Fruit fly (Drosophila melanogaster) whole organism, prepupa: Measurements from ENCODE around the gene CG9029.
A peak's percentile ranks its signal among the peaks of the same experiment; 100 is the strongest.

ENCODE experiments used
- Blimp-1 ChIP-seq: fragments of 200-800 bp; sonication (Bioruptor generic); optimal IDR thresholded peaks from 3 replicates; lab custom pipeline; 2017; ENCODE audit warnings: missing biosample characterization, missing genetic modification characterization, mild to moderate bottlenecking, moderate library complexity, missing genetic modification reagents
- CG10631 ChIP-seq: fragments of 200-800 bp; sonication (Bioruptor generic); optimal IDR thresholded peaks from 2 replicates; lab custom pipeline; 2016; ENCODE audit warnings: missing biosample characterization, missing genetic modification characterization
- CG10669 ChIP-seq: fragments of 200-800 bp; sonication (Bioruptor generic); optimal IDR thresholded peaks from 3 replicates; lab custom pipeline; 2018; ENCODE audit warnings: missing biosample characterization, mild to moderate bottlenecking, missing genetic modification characterization, moderate library complexity
- CG11294 ChIP-seq: fragments of 200-800 bp; sonication (Bioruptor generic); IDR thresholded peaks from 2 replicates; pipeline ENCODE4 v1.3.6; 2022; ENCODE audit warnings: missing biosample characterization, missing genetic modification characterization
- CG11762 ChIP-seq: fragments of 200-800 bp; sonication (Bioruptor generic); optimal IDR thresholded peaks from 3 replicates; lab custom pipeline; 2016; ENCODE audit warnings: missing biosample characterization, missing genetic modification characterization; ENCODE audit not compliant: insufficient read depth
- CG15336 ChIP-seq: fragments of 200-800 bp; sonication (Bioruptor generic); IDR thresholded peaks from 2 replicates; pipeline ENCODE4 v1.3.6; 2022; ENCODE audit warnings: missing biosample characterization, missing genetic modification characterization
- CG1621 ChIP-seq: fragments of 200-800 bp; sonication (Bioruptor generic); optimal IDR thresholded peaks from 3 replicates; lab custom pipeline; 2018; ENCODE audit warnings: missing biosample characterization, mild to moderate bottlenecking, missing genetic modification characterization
- CG16779 ChIP-seq: fragments of 200-800 bp; sonication (Bioruptor generic); optimal IDR thresholded peaks from 3 replicates; lab custom pipeline; 2017; ENCODE audit warnings: missing biosample characterization, mild to moderate bottlenecking, missing genetic modification characterization
- CG3032 ChIP-seq: fragments of 200-800 bp; optimal IDR thresholded peaks from 2 replicates; lab custom pipeline; 2019; ENCODE audit warnings: missing biosample characterization, mild to moderate bottlenecking, missing genetic modification characterization, moderate library complexity
- CG31627 ChIP-seq: fragments of 200-800 bp; sonication (Bioruptor generic); optimal IDR thresholded peaks from 3 replicates; lab custom pipeline; 2016; ENCODE audit warnings: missing biosample characterization, missing genetic modification characterization
- CG32006 ChIP-seq: fragments of 200-800 bp; sonication (Bioruptor generic); optimal IDR thresholded peaks from 3 replicates; lab custom pipeline; 2017; ENCODE audit warnings: missing biosample characterization, mild to moderate bottlenecking, missing genetic modification characterization
- CG34406 ChIP-seq: fragments of 200-800 bp; sonication (Bioruptor generic); optimal IDR thresholded peaks from 3 replicates; lab custom pipeline; 2016; ENCODE audit warnings: missing biosample characterization, missing genetic modification characterization
- CG3919 ChIP-seq: fragments of 200-800 bp; sonication (Bioruptor generic); optimal IDR thresholded peaks from 3 replicates; lab custom pipeline; 2016; ENCODE audit warnings: missing biosample characterization, missing genetic modification characterization
- CG4318 ChIP-seq: fragments of 200-800 bp; sonication (Bioruptor generic); optimal IDR thresholded peaks from 3 replicates; lab custom pipeline; 2017; ENCODE audit warnings: missing biosample characterization, mild to moderate bottlenecking, missing genetic modification characterization
- CG6163 ChIP-seq: fragments of 200-800 bp; sonication (Bioruptor generic); IDR thresholded peaks from 3 replicates; pipeline ENCODE4 v1.3.6; 2022; ENCODE audit warnings: missing biosample characterization, missing genetic modification characterization
- CG6276 ChIP-seq: fragments of 200-800 bp; sonication (Bioruptor generic); optimal IDR thresholded peaks from 2 replicates; lab custom pipeline; 2017; ENCODE audit warnings: missing biosample characterization, mild to moderate bottlenecking, missing genetic modification characterization
- CG6792 ChIP-seq: fragments of 200-800 bp; sonication (Bioruptor generic); optimal IDR thresholded peaks from 3 replicates; lab custom pipeline; 2016; ENCODE audit warnings: missing biosample characterization, missing genetic modification characterization
- CG6808 ChIP-seq: fragments of 200-800 bp; sonication (Bioruptor generic); optimal IDR thresholded peaks from 3 replicates; lab custom pipeline; 2017; ENCODE audit warnings: missing biosample characterization, missing genetic modification characterization, mild to moderate bottlenecking, moderate library complexity, missing genetic modification reagents
- CG6854 ChIP-seq: fragments of 200-800 bp; sonication (Bioruptor generic); optimal IDR thresholded peaks from 2 replicates; lab custom pipeline; 2017; ENCODE audit warnings: missing biosample characterization, mild to moderate bottlenecking, missing genetic modification characterization
- CG7368 ChIP-seq: fragments of 200-800 bp; sonication (Bioruptor generic); optimal IDR thresholded peaks from 3 replicates; lab custom pipeline; 2016; ENCODE audit warnings: missing biosample characterization, missing genetic modification characterization
- CG8119 ChIP-seq: fragments of 200-800 bp; sonication (Bioruptor generic); IDR thresholded peaks from 3 replicates; pipeline ENCODE4 v1.3.6; 2022; ENCODE audit warnings: missing biosample characterization, missing genetic modification characterization
- CG8319 ChIP-seq: fragments of 200-800 bp; sonication (Bioruptor generic); optimal IDR thresholded peaks from 3 replicates; lab custom pipeline; 2016; ENCODE audit warnings: missing biosample characterization, missing genetic modification characterization
- CG8632 ChIP-seq: fragments of 200-800 bp; sonication (Bioruptor generic); optimal IDR thresholded peaks from 3 replicates; lab custom pipeline; 2016; ENCODE audit warnings: missing biosample characterization, missing genetic modification characterization
- CG9139 ChIP-seq: fragments of 200-800 bp; sonication (Bioruptor generic); optimal IDR thresholded peaks from 3 replicates; lab custom pipeline; 2017; ENCODE audit warnings: missing biosample characterization, mild to moderate bottlenecking, missing genetic modification characterization
- Eip75B ChIP-seq: fragments of 200-800 bp; sonication (Bioruptor generic); optimal IDR thresholded peaks from 3 replicates; lab custom pipeline; 2016; ENCODE audit warnings: missing biosample characterization, missing genetic modification characterization
- Eip78C ChIP-seq: fragments of 200-800 bp; sonication (Bioruptor generic); peaks from one replicate; lab custom pipeline; 2016; ENCODE audit warnings: missing biosample characterization, missing genetic modification characterization
- Ets21C ChIP-seq: fragments of 200-800 bp; sonication (Bioruptor generic); optimal IDR thresholded peaks from 3 replicates; lab custom pipeline; 2016; ENCODE audit warnings: missing biosample characterization, missing genetic modification characterization
- Ets96B ChIP-seq: fragments of 200-800 bp; optimal IDR thresholded peaks from 2 replicates; lab custom pipeline; 2019; ENCODE audit warnings: missing biosample characterization, mild to moderate bottlenecking, missing genetic modification characterization, moderate library complexity
- Gug ChIP-seq: fragments of 200-800 bp; sonication (Bioruptor generic); IDR thresholded peaks from 2 replicates; pipeline ENCODE4 v1.3.6; 2022; ENCODE audit warnings: missing biosample characterization, missing genetic modification characterization
- Hr38 ChIP-seq: sonication (Bioruptor generic); optimal IDR thresholded peaks from 2 replicates; lab custom pipeline; 2016; ENCODE audit warnings: missing biosample characterization, missing genetic modification characterization
- Hr39 ChIP-seq: fragments of 200-800 bp; sonication (Bioruptor generic); optimal IDR thresholded peaks from 2 replicates; lab custom pipeline; 2016; ENCODE audit warnings: missing biosample characterization, missing genetic modification characterization
- Hr4 ChIP-seq: fragments of 200-800 bp; sonication (Bioruptor generic); optimal IDR thresholded peaks from 3 replicates; lab custom pipeline; 2016; ENCODE audit warnings: missing biosample characterization, missing genetic modification characterization
- Met ChIP-seq: fragments of 200-800 bp; sonication (Bioruptor generic); optimal IDR thresholded peaks from 3 replicates; lab custom pipeline; 2016; ENCODE audit warnings: missing biosample characterization, missing genetic modification characterization
- OdsH ChIP-seq: fragments of 200-800 bp; sonication (Bioruptor generic); optimal IDR thresholded peaks from 3 replicates; lab custom pipeline; 2016; ENCODE audit warnings: missing biosample characterization, missing genetic modification characterization
- Smox ChIP-seq: fragments of 200-800 bp; sonication (Bioruptor generic); optimal IDR thresholded peaks from 3 replicates; lab custom pipeline; 2016; ENCODE audit warnings: missing biosample characterization, missing genetic modification characterization
- Sox102F ChIP-seq: fragments of 200-800 bp; sonication (Bioruptor generic); optimal IDR thresholded peaks from 2 replicates; lab custom pipeline; 2016; ENCODE audit warnings: missing biosample characterization, mild to moderate bottlenecking, missing genetic modification characterization
- Sox14 ChIP-seq: fragments of 200-800 bp; sonication (Bioruptor generic); optimal IDR thresholded peaks from 3 replicates; lab custom pipeline; 2016; ENCODE audit warnings: missing biosample characterization, missing genetic modification characterization
- Sox15 ChIP-seq: fragments of 200-800 bp; sonication (Bioruptor generic); optimal IDR thresholded peaks from 3 replicates; lab custom pipeline; 2016; ENCODE audit warnings: missing biosample characterization, missing genetic modification characterization
- achi ChIP-seq: fragments of 200-800 bp; sonication (Bioruptor generic); optimal IDR thresholded peaks from 3 replicates; lab custom pipeline; 2016; ENCODE audit warnings: missing biosample characterization, missing genetic modification characterization
- acj6 ChIP-seq: fragments of 200-800 bp; sonication (Bioruptor generic); optimal IDR thresholded peaks from 3 replicates; lab custom pipeline; 2016; ENCODE audit warnings: missing biosample characterization, missing genetic modification characterization
- cyc ChIP-seq: fragments of 200-800 bp; sonication (Bioruptor generic); optimal IDR thresholded peaks from 3 replicates; lab custom pipeline; 2016; ENCODE audit warnings: missing biosample characterization, missing genetic modification characterization
- dac ChIP-seq: fragments of 200-800 bp; sonication (Bioruptor generic); optimal IDR thresholded peaks from 2 replicates; lab custom pipeline; 2017; ENCODE audit warnings: missing biosample characterization, mild to moderate bottlenecking, missing genetic modification characterization
- dsx ChIP-seq: fragments of 200-800 bp; optimal IDR thresholded peaks from 3 replicates; lab custom pipeline; 2019; ENCODE audit warnings: missing biosample characterization, mild to moderate bottlenecking, missing genetic modification characterization, moderate library complexity; ENCODE audit not compliant: poor library complexity, severe bottlenecking
- eg ChIP-seq: fragments of 200-800 bp; sonication (Bioruptor generic); IDR thresholded peaks from 3 replicates; pipeline ENCODE4 v1.3.6; 2022; ENCODE audit warnings: missing biosample characterization, missing genetic modification characterization
- esn ChIP-seq: fragments of 200-800 bp; sonication (Bioruptor generic); optimal IDR thresholded peaks from 2 replicates; lab custom pipeline; 2016; ENCODE audit warnings: missing biosample characterization, mild to moderate bottlenecking, missing genetic modification characterization, moderate library complexity
- fd85E ChIP-seq: fragments of 200-800 bp; sonication (Bioruptor generic); optimal IDR thresholded peaks from 3 replicates; lab custom pipeline; 2016; ENCODE audit warnings: missing biosample characterization, missing genetic modification characterization
- fkh ChIP-seq: fragments of 200-800 bp; sonication (Bioruptor generic); optimal IDR thresholded peaks from 3 replicates; lab custom pipeline; 2017; ENCODE audit warnings: missing biosample characterization, mild to moderate bottlenecking, missing genetic modification characterization, moderate library complexity
- lz ChIP-seq: fragments of 200-800 bp; sonication (Bioruptor generic); optimal IDR thresholded peaks from 3 replicates; lab custom pipeline; 2016; ENCODE audit warnings: missing biosample characterization, missing genetic modification characterization
- net ChIP-seq: fragments of 200-800 bp; sonication (Bioruptor generic); optimal IDR thresholded peaks from 3 replicates; lab custom pipeline; 2016; ENCODE audit warnings: missing biosample characterization, missing genetic modification characterization
- pdm3 ChIP-seq: fragments of 200-800 bp; sonication (Bioruptor generic); optimal IDR thresholded peaks from 3 replicates; lab custom pipeline; 2016; ENCODE audit warnings: missing biosample characterization, missing genetic modification characterization
- salr ChIP-seq, 2 experiments: fragments of 200-800 bp; sonication (Bioruptor generic); optimal IDR thresholded peaks; 3 replicates each; lab custom pipeline; 2016 to 2018; ENCODE audit warnings: missing biosample characterization in 2 of 2, missing genetic modification characterization in 2 of 2, mild to moderate bottlenecking in 1 of 2
- svp ChIP-seq: fragments of 200-800 bp; sonication (Bioruptor generic); peaks from one replicate; lab custom pipeline; 2016; ENCODE audit warnings: missing biosample characterization, missing genetic modification characterization
- topi ChIP-seq: fragments of 200-800 bp; sonication (Bioruptor generic); optimal IDR thresholded peaks from 3 replicates; lab custom pipeline; 2016; ENCODE audit warnings: missing biosample characterization, missing genetic modification characterization

Gene CG9029

DNA sequence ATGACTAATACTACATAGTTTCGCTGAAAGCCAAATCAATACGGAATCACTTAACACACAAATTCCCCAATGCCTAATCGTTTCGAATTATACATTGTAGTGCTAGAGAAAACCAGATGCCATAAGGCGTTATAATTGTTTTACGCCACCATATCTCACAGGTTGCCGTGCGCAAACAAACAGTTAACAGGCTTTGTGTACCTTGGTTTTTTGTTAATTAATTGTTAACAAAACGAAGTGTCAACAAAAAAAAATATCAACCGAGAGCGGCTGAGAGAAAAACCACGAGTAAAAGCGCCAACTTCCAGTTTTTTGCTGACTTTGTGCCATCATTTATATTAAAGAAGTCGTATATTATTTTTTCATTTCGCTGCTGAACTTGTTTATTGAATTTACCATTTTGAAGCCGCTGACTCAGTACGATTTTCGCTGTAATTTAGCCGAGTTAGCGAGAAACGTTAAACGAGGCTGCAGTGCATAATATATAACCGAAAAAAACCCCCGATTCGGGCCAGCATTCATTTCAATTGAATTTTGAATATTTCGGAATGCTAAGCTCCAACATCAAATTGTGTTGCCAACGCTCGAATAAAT lies 9.2 kb upstream of the CG9029 start:
- TF ChIP-seq esn: no peak
- no peak for TF ChIP-seq CG6854 (GFP tag; lab: Kevin White, UChicago)
- no peak for TF ChIP-seq CG9139 (GFP tag; lab: Kevin White, UChicago)
- TF ChIP-seq CG32006 (GFP tag; lab: Kevin White, UChicago): no peak
- TF ChIP-seq Sox102F (GFP tag; lab: Kevin White, UChicago): peak; percentile 22
- TF ChIP-seq topi (GFP tag; lab: Kevin White, UChicago): no peak
- TF ChIP-seq CG11294: no peak
- TF ChIP-seq CG15336 (GFP tag; lab: Robert Waterston, UW): no peak
- TF ChIP-seq fkh (GFP tag; lab: Kevin White, UChicago): peak; percentile 95
- peak; percentile 40 for TF ChIP-seq svp (GFP tag; lab: Kevin White, UChicago)
- TF ChIP-seq Sox14 (GFP tag; lab: Kevin White, UChicago): no peak
- no peak for TF ChIP-seq Smox (GFP tag; lab: Kevin White, UChicago)
- no peak for TF ChIP-seq Gug (GFP tag; lab: Robert Waterston, UW)
- no peak for TF ChIP-seq OdsH (GFP tag; lab: Kevin White, UChicago)
- no peak for TF ChIP-seq CG10669 (GFP tag; lab: Kevin White, UChicago)
- TF ChIP-seq Hr4 (GFP tag; lab: Kevin White, UChicago): no peak
- no peak for TF ChIP-seq Sox15
- no peak for TF ChIP-seq CG3919 (GFP tag; lab: Kevin White, UChicago)
- TF ChIP-seq achi (GFP tag; lab: Kevin White, UChicago): no peak
- TF ChIP-seq cyc: no peak
- TF ChIP-seq salr (GFP tag; optimal IDR thresholded peaks at IDR 0.05; lab: Kevin White, UChicago): no peak
- no peak for TF ChIP-seq Ets96B (tag; lab: Kevin White, UChicago)
- TF ChIP-seq Eip78C (GFP tag; lab: Kevin White, UChicago): peak; percentile 73
- TF ChIP-seq dac (GFP tag; lab: Kevin White, UChicago): no peak
- no peak for TF ChIP-seq Met (GFP tag; lab: Kevin White, UChicago)
- TF ChIP-seq CG7368 (GFP tag; lab: Kevin White, UChicago): no peak
- no peak for TF ChIP-seq Ets21C
- TF ChIP-seq CG8319: no peak
- no peak for TF ChIP-seq eg (GFP tag; lab: Robert Waterston, UW)
- TF ChIP-seq CG31627 (GFP tag; lab: Kevin White, UChicago): no peak
- no peak for TF ChIP-seq CG4318 (GFP tag; lab: Kevin White, UChicago)
- no peak for TF ChIP-seq Hr39
- no peak for TF ChIP-seq dsx (GFP tag; lab: Kevin White, UChicago)
- TF ChIP-seq lz (GFP tag; lab: Kevin White, UChicago): no peak
- no peak for TF ChIP-seq Eip75B (GFP tag; lab: Kevin White, UChicago)
- TF ChIP-seq acj6: no peak
- TF ChIP-seq CG11762 (GFP tag; lab: Kevin White, UChicago): no peak
- no peak for TF ChIP-seq Blimp-1 (GFP tag; lab: Kevin White, UChicago)
- no peak for TF ChIP-seq CG1621
- no peak for TF ChIP-seq CG6808 (GFP tag; lab: Kevin White, UChicago)
- no peak for TF ChIP-seq Hr38 (GFP tag; lab: Kevin White, UChicago)
- no peak for TF ChIP-seq CG6792 (GFP tag; lab: Kevin White, UChicago)
- no peak for TF ChIP-seq CG6276 (GFP tag; lab: Kevin White, UChicago)
- TF ChIP-seq CG10631 (GFP tag; lab: Kevin White, UChicago): no peak
- no peak for TF ChIP-seq CG8632 (GFP tag; lab: Kevin White, UChicago)
- 0 out of 3 replicates have a peak, but pooled peaks have one; percentile 26 for TF ChIP-seq CG6163
- no peak for TF ChIP-seq CG8119 (GFP tag; lab: Robert Waterston, UW)
- no peak for TF ChIP-seq CG16779 (tag; lab: Kevin White, UChicago)
- no peak for TF ChIP-seq CG3032
- TF ChIP-seq fd85E (GFP tag; lab: Kevin White, UChicago): no peak
- TF ChIP-seq CG34406: peak; percentile 6
- TF ChIP-seq net: no peak
- TF ChIP-seq pdm3: no peak
